Worm (Caenorhabditis elegans) whole organism, young adult: Measurements from ENCODE around the gene sql-1.

Source experiments
- B0035.1 ChIP-seq: sonication (generic microtip); optimal IDR thresholded peaks from 2 replicates; lab custom pipeline; 2016; ENCODE audit warnings: missing genetic modification characterization, mild to moderate bottlenecking, missing compliant biosample characterization, missing genotype, missing genetic modification reagents
- B0261.1 ChIP-seq: sonication (generic microtip); optimal IDR thresholded peaks from 2 replicates; lab custom pipeline; 2016; ENCODE audit warnings: mild to moderate bottlenecking, missing genetic modification characterization, moderate library complexity, missing compliant biosample characterization
- C17E4.6 ChIP-seq: fragments of 200-800 bp; sonication (Bioruptor generic); IDR thresholded peaks from 2 replicates; pipeline ENCODE4 v1.3.6; 2022; ENCODE audit warnings: missing genetic modification reagents, missing genetic modification characterization, missing compliant biosample characterization
- F23B12.7 ChIP-seq: sonication (generic microtip); optimal IDR thresholded peaks from 2 replicates; lab custom pipeline; 2017; ENCODE audit warnings: missing genetic modification characterization, mild to moderate bottlenecking, missing compliant biosample characterization, antibody characterized with exemption, moderate library complexity; ENCODE audit not compliant: insufficient read depth
- F52B5.7 ChIP-seq: sonication (generic microtip); optimal IDR thresholded peaks from 2 replicates; lab custom pipeline; 2016; ENCODE audit warnings: mild to moderate bottlenecking, missing genetic modification characterization, missing compliant biosample characterization
- Y53G8AR.9 ChIP-seq: fragments of 200-800 bp; sonication (Bioruptor generic); conservative IDR thresholded peaks from 2 replicates; pipeline ENCODE4 v1.3.6; 2022; ENCODE audit warnings: missing genetic modification reagents, missing genetic modification characterization, missing compliant biosample characterization
- Y79H2A.3 ChIP-seq: fragments of 200-800 bp; sonication (Bioruptor generic); conservative IDR thresholded peaks from 2 replicates; pipeline ENCODE4 v1.3.6; 2022; ENCODE audit warnings: missing genetic modification reagents, missing genetic modification characterization, missing compliant biosample characterization
- ama-1 ChIP-seq, 3 experiments: fragments of 150-350 bp in 1 of 3; sonication (generic microtip) in 2 of 3; optimal IDR thresholded peaks; 2 replicates each; lab custom pipeline; 2014 to 2018; ENCODE audit warnings: missing biosample characterization in 2 of 3, missing genetic modification characterization in 2 of 3, missing genetic modification reagents in 2 of 3
- aptf-3 ChIP-seq: fragments of 200-800 bp; sonication (Bioruptor generic); IDR thresholded peaks from 2 replicates; pipeline ENCODE4 v1.3.6; 2022; ENCODE audit warnings: missing genetic modification characterization, missing compliant biosample characterization
- attf-6 ChIP-seq: fragments of 200-800 bp; sonication (Bioruptor generic); IDR thresholded peaks from 2 replicates; pipeline ENCODE4 v1.3.6; 2022; ENCODE audit warnings: missing genetic modification reagents, missing genetic modification characterization, missing compliant biosample characterization
- cebp-1 ChIP-seq, 2 experiments: fragments of 200-800 bp in 1 of 2; sonication (Bioruptor generic) in 1 of 2; sonication (generic microtip) in 1 of 2; IDR thresholded peaks in 1 of 2; optimal IDR thresholded peaks in 1 of 2; 2 replicates each; pipeline versions ENCODE4 v1.3.6 to Lab custom; 2017 to 2022; ENCODE audit warnings: missing compliant biosample characterization in 2 of 2, missing genetic modification characterization in 2 of 2, mild to moderate bottlenecking in 1 of 2, missing genetic modification reagents in 1 of 2, moderate library complexity in 1 of 2
- ceh-27 ChIP-seq: fragments of 200-800 bp; sonication (Bioruptor generic); optimal IDR thresholded peaks from 2 replicates; lab custom pipeline; 2018; ENCODE audit warnings: mild to moderate bottlenecking, missing genetic modification characterization, moderate library complexity, missing compliant biosample characterization
- ceh-58 ChIP-seq: fragments of 200-800 bp; sonication (Bioruptor generic); IDR thresholded peaks from 2 replicates; pipeline ENCODE4 v1.3.6; 2022; ENCODE audit warnings: missing genetic modification characterization, missing compliant biosample characterization
- ceh-79 ChIP-seq: sonication (generic microtip); optimal IDR thresholded peaks from 2 replicates; lab custom pipeline; 2017; ENCODE audit warnings: mild to moderate bottlenecking, missing genetic modification characterization, missing compliant biosample characterization
- die-1 ChIP-seq: sonication (generic microtip); optimal IDR thresholded peaks from 2 replicates; lab custom pipeline; 2016; ENCODE audit warnings: missing genotype, mild to moderate bottlenecking, missing genetic modification characterization, missing compliant biosample characterization
- efl-1 ChIP-seq: fragments of 150-350 bp; optimal IDR thresholded peaks from 2 replicates; lab custom pipeline; 2014; ENCODE audit warnings: missing biosample characterization, missing genetic modification reagents, missing genetic modification characterization
- egl-44 ChIP-seq: fragments of 200-800 bp; sonication (Bioruptor generic); IDR thresholded peaks from 2 replicates; pipeline ENCODE4 v1.3.6; 2022; ENCODE audit warnings: missing genetic modification reagents, missing genetic modification characterization, missing compliant biosample characterization
- egrh-3 ChIP-seq: fragments of 200-800 bp; sonication (Bioruptor generic); IDR thresholded peaks from 2 replicates; pipeline ENCODE4 v1.3.6; 2022; ENCODE audit warnings: missing genetic modification reagents, missing genetic modification characterization, missing compliant biosample characterization
- ekl-4 ChIP-seq: fragments of 200-800 bp; sonication (Bioruptor generic); IDR thresholded peaks from 2 replicates; pipeline ENCODE4 v1.3.6; 2022; ENCODE audit warnings: missing genetic modification reagents, missing genetic modification characterization, missing compliant biosample characterization
- hmg-20 ChIP-seq: fragments of 200-800 bp; sonication (Bioruptor generic); IDR thresholded peaks from 2 replicates; pipeline ENCODE4 v1.3.6; 2022; ENCODE audit warnings: missing genetic modification reagents, missing genetic modification characterization, missing compliant biosample characterization
- hrde-1 ChIP-seq: sonication (generic microtip); optimal IDR thresholded peaks from 2 replicates; lab custom pipeline; 2016; ENCODE audit warnings: missing genetic modification characterization, mild to moderate bottlenecking, missing compliant biosample characterization, moderate library complexity, missing genotype, missing genetic modification reagents, borderline replicate concordance
- hsf-1 ChIP-seq: fragments of 200-800 bp; sonication (Bioruptor generic); IDR thresholded peaks from 2 replicates; pipeline ENCODE4 v1.3.6; 2022; ENCODE audit warnings: missing genetic modification reagents, missing genetic modification characterization, missing compliant biosample characterization
- lag-1 ChIP-seq: fragments of 200-800 bp; sonication (Bioruptor generic); IDR thresholded peaks from 2 replicates; pipeline ENCODE4 v1.3.6; 2022; ENCODE audit warnings: missing genetic modification reagents, missing genetic modification characterization, missing compliant biosample characterization
- let-526 ChIP-seq: fragments of 200-800 bp; sonication (Bioruptor generic); IDR thresholded peaks from 2 replicates; pipeline ENCODE4 v1.3.6; 2022; ENCODE audit warnings: missing genetic modification reagents, missing genetic modification characterization, missing compliant biosample characterization
- lin-54 ChIP-seq: fragments of 200-800 bp; sonication (Bioruptor generic); optimal IDR thresholded peaks from 2 replicates; lab custom pipeline; 2018; ENCODE audit warnings: mild to moderate bottlenecking, missing genetic modification characterization, missing compliant biosample characterization
- madf-3 ChIP-seq: fragments of 200-800 bp; sonication (Bioruptor generic); IDR thresholded peaks from 2 replicates; pipeline ENCODE4 v1.3.6; 2022; ENCODE audit warnings: missing genetic modification reagents, missing genetic modification characterization, missing compliant biosample characterization
- madf-6 ChIP-seq: fragments of 200-800 bp; sonication (Bioruptor generic); IDR thresholded peaks from 2 replicates; pipeline ENCODE4 v1.3.6; 2022; ENCODE audit warnings: missing genetic modification reagents, missing genetic modification characterization, missing compliant biosample characterization
- mcd-1 ChIP-seq: fragments of 200-800 bp; sonication (Bioruptor generic); IDR thresholded peaks from 2 replicates; pipeline ENCODE4 v1.3.6; 2022; ENCODE audit warnings: missing genetic modification reagents, missing genetic modification characterization, missing compliant biosample characterization
- mxl-1 ChIP-seq: sonication (generic microtip); optimal IDR thresholded peaks from 2 replicates; lab custom pipeline; 2016; ENCODE audit warnings: missing genetic modification characterization, missing compliant biosample characterization
- nfya-1 ChIP-seq: sonication (generic microtip); optimal IDR thresholded peaks from 2 replicates; lab custom pipeline; 2017; ENCODE audit warnings: antibody characterized with exemption, missing compliant biosample characterization, missing genetic modification characterization, borderline replicate concordance; ENCODE audit not compliant: insufficient read depth
- nfya-2 ChIP-seq: fragments of 200-800 bp; sonication (Bioruptor generic); IDR thresholded peaks from 2 replicates; pipeline ENCODE4 v1.3.6; 2022; ENCODE audit warnings: missing genetic modification reagents, missing genetic modification characterization, missing compliant biosample characterization
- nhr-179 ChIP-seq: sonication (generic microtip); optimal IDR thresholded peaks from 2 replicates; lab custom pipeline; 2016; ENCODE audit warnings: mild to moderate bottlenecking, missing genetic modification characterization, missing compliant biosample characterization
- nhr-90 ChIP-seq: sonication (generic microtip); optimal IDR thresholded peaks from 2 replicates; lab custom pipeline; 2016; ENCODE audit warnings: missing genotype, mild to moderate bottlenecking, missing genetic modification characterization, missing compliant biosample characterization
- pbrm-1 ChIP-seq: fragments of 200-800 bp; sonication (Bioruptor generic); IDR thresholded peaks from 2 replicates; pipeline ENCODE4 v1.3.6; 2022; ENCODE audit warnings: missing genetic modification reagents, missing genetic modification characterization, missing compliant biosample characterization
- rcor-1 ChIP-seq: fragments of 200-800 bp; sonication (Bioruptor generic); IDR thresholded peaks from 2 replicates; pipeline ENCODE4 v1.3.6; 2022; ENCODE audit warnings: missing genetic modification reagents, missing genetic modification characterization, missing compliant biosample characterization
- rec-8 ChIP-seq, 2 experiments: sonication (generic microtip); optimal IDR thresholded peaks; 2 replicates each; lab custom pipeline; 2016; ENCODE audit warnings: mild to moderate bottlenecking in 2 of 2, missing genetic modification characterization in 2 of 2, missing genetic modification reagents in 2 of 2, missing genotype in 2 of 2, missing biosample characterization in 1 of 2, missing compliant biosample characterization in 1 of 2, moderate library complexity in 1 of 2
- snpc-1.3 ChIP-seq: sonication (generic microtip); optimal IDR thresholded peaks from 2 replicates; lab custom pipeline; 2017; ENCODE audit warnings: missing genetic modification characterization, mild to moderate bottlenecking, missing compliant biosample characterization, antibody characterized with exemption, moderate library complexity, missing genotype, missing genetic modification reagents; ENCODE audit not compliant: insufficient read depth
- tbp1 ChIP-seq: fragments of 200-800 bp; sonication (Bioruptor generic); optimal IDR thresholded peaks from 2 replicates; lab custom pipeline; 2018; ENCODE audit warnings: mild to moderate bottlenecking, missing genetic modification characterization, missing compliant biosample characterization
- tbx-9 ChIP-seq: sonication (generic microtip); optimal IDR thresholded peaks from 2 replicates; lab custom pipeline; 2016; ENCODE audit warnings: borderline replicate concordance, missing genetic modification characterization, inconsistent platforms, missing compliant biosample characterization
- tlf-1 ChIP-seq: fragments of 200-800 bp; sonication (Bioruptor generic); optimal IDR thresholded peaks from 2 replicates; lab custom pipeline; 2018; ENCODE audit warnings: mild to moderate bottlenecking, missing genetic modification characterization, missing compliant biosample characterization
- ztf-25 ChIP-seq: fragments of 200-800 bp; sonication (Bioruptor generic); IDR thresholded peaks from 2 replicates; pipeline ENCODE4 v1.3.6; 2022; ENCODE audit warnings: missing genetic modification reagents, missing genetic modification characterization, missing compliant biosample characterization

Gene sql-1

DNA sequence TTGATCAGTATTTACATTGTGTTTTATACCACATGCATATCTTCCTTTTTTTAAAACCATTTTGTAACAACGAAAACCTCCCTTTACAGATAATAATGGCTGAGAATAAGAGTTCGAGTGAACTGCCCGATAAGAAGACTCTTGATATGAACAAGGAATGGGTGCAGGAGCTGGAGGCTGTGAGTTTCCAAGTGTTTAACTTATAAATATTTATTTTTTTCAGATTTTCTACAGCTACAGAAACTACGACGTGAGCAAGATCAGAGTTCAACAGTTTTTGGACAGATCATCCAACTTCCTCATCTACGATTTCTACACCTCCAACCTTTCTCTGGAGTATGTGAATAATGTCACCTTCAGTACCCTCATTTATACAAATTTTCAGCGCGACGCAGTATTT, 2.9 kb upstream of the sql-1 start, which contains the start of gene herd-1 (continued):
- peak; percentile 42; the same call in 1 of the 2 replicates for TF ChIP-seq mcd-1 (GFP tag; lab: Robert Waterston, UW)
- TF ChIP-seq hmg-20, result no peak
- peak; percentile 71; the same call in 1 of the 2 replicates for TF ChIP-seq madf-3 (GFP tag; lab: Robert Waterston, UW)
- TF ChIP-seq efl-1 (GFP tag; lab: Kevin White, UChicago), result no peak
- peak; percentile 1 for TF ChIP-seq snpc-1.3
- peak; percentile 69 for TF ChIP-seq hsf-1 (GFP tag; lab: Robert Waterston, UW)
- TF ChIP-seq aptf-3 (GFP tag; lab: Robert Waterston, UW), result 0 out of 2 replicates have a peak, but pooled peaks have one; percentile 37
- TF ChIP-seq ama-1 (optimal IDR thresholded peaks at IDR 0.05; lab: Kevin White, UChicago), result no peak
- peak; percentile 28 to 45 for TF ChIP-seq ama-1 (GFP tag; optimal IDR thresholded peaks at IDR 0.05; lab: Kevin White, UChicago)
- TF ChIP-seq B0035.1 (tag; lab: Kevin White, UChicago), result no peak
- TF ChIP-seq tbp1 (GFP tag; lab: Kevin White, UChicago), result peak; percentile 34
- TF ChIP-seq ceh-58 (GFP tag; lab: Robert Waterston, UW), result 0 out of 2 replicates have a peak, but pooled peaks have one; percentile 40
- peak in 1 of 2 experiments; percentile 8 for TF ChIP-seq rec-8 (tag; optimal IDR thresholded peaks at IDR 0.05; lab: Kevin White, UChicago)
- TF ChIP-seq pbrm-1 (GFP tag; lab: Robert Waterston, UW), result peak; percentile 56; the same call in 1 of the 2 replicates
- peak; percentile 49; the same call in 1 of the 2 replicates for TF ChIP-seq C17E4.6 (GFP tag; lab: Robert Waterston, UW)
- no peak for TF ChIP-seq cebp-1 (GFP tag; IDR thresholded peaks at IDR 0.05; lab: Robert Waterston, UW)
- peak; percentile 56 for TF ChIP-seq cebp-1 (tag; optimal IDR thresholded peaks at IDR 0.05; lab: Kevin White, UChicago)
- TF ChIP-seq die-1 (tag; lab: Kevin White, UChicago), result peak; percentile 41
- peak; percentile 30; the same call in 1 of the 2 replicates for TF ChIP-seq egrh-3 (GFP tag; lab: Robert Waterston, UW)
- TF ChIP-seq egl-44 (GFP tag; lab: Robert Waterston, UW), result 0 out of 2 replicates have a peak, but pooled peaks have one; percentile 48
- peak; percentile 69 for TF ChIP-seq attf-6 (GFP tag; lab: Robert Waterston, UW)
- 0 out of 2 replicates have a peak, but pooled peaks have one; percentile 33 for TF ChIP-seq Y79H2A.3 (GFP tag; lab: Robert Waterston, UW)
- TF ChIP-seq ceh-27 (GFP tag; lab: Kevin White, UChicago), result peak; percentile 7
- TF ChIP-seq madf-6 (GFP tag; lab: Robert Waterston, UW), result peak; percentile 70
- peak; percentile 2 for TF ChIP-seq hrde-1 (tag; lab: Kevin White, UChicago)
- TF ChIP-seq mxl-1 (tag; lab: Kevin White, UChicago), result peak; percentile 65
- no peak for TF ChIP-seq let-526 (GFP tag; lab: Robert Waterston, UW)
- peak; percentile 62 for TF ChIP-seq lin-54 (GFP tag; lab: Kevin White, UChicago)
- peak; percentile 53 for TF ChIP-seq rcor-1 (GFP tag; lab: Robert Waterston, UW)
- TF ChIP-seq ekl-4 (GFP tag; lab: Robert Waterston, UW), result peak; percentile 65; the same call in 1 of the 2 replicates
- no peak for TF ChIP-seq nfya-1 (tag; lab: Kevin White, UChicago)
- 0 out of 2 replicates have a peak, but pooled peaks have one; percentile 78 for TF ChIP-seq nfya-2 (GFP tag; lab: Robert Waterston, UW)
- TF ChIP-seq Y53G8AR.9 (GFP tag; lab: Robert Waterston, UW), result 0 out of 2 replicates have a peak, but pooled peaks have one; percentile 49
- no peak for TF ChIP-seq tbx-9 (tag; lab: Kevin White, UChicago)
- TF ChIP-seq, all 124 proteins: peak for 38

DNA sequence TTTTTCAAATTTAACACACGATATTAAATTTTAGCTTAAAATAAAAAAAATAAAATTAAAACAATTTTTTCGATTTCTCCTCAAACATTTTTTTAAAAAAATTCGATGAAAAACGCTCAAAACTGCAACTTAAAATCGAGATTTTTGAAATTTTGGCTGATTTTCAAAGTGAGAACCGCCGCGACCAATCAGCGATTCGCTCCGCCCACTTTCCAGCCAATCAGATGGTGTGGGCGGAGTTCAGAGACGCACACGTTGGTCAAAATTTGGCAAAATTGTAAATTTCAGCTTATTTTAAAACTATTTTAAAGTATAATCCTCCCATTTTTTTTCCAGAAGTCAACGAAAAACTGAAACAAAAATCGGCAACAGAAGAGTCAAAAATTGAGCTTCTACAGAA, 11.1 kb downstream of the sql-1 start:
- TF ChIP-seq nhr-90 (tag; lab: Kevin White, UChicago), result no peak
- no peak for TF ChIP-seq lag-1 (GFP tag; lab: Robert Waterston, UW)
- no peak for TF ChIP-seq ztf-25 (GFP tag; lab: Robert Waterston, UW)
- no peak for TF ChIP-seq madf-6 (GFP tag; lab: Robert Waterston, UW)
- TF ChIP-seq F23B12.7 (tag; lab: Kevin White, UChicago), result no peak
- no peak for TF ChIP-seq F52B5.7 (tag; lab: Kevin White, UChicago)
- TF ChIP-seq nhr-179, result no peak
- TF ChIP-seq ceh-58 (GFP tag; lab: Robert Waterston, UW), result no peak
- no peak for TF ChIP-seq mxl-1 (tag; lab: Kevin White, UChicago)
- TF ChIP-seq ceh-79 (tag; lab: Kevin White, UChicago), result no peak
- no peak for TF ChIP-seq B0261.1
- no peak for TF ChIP-seq madf-3 (GFP tag; lab: Robert Waterston, UW)
- no peak for TF ChIP-seq tlf-1
- no peak for TF ChIP-seq pbrm-1 (GFP tag; lab: Robert Waterston, UW)
- TF ChIP-seq, all 124 proteins: peak for 0
